Fruit fly (Drosophila melanogaster) whole organism: ENCODE measurements around the gene CG32061.

Experiments
- CG8478 ChIP-seq: fragments of >200 bp; optimal IDR thresholded peaks from 2 replicates; lab custom pipeline; 2018; ENCODE audit warnings: inconsistent platforms
- Dll ChIP-seq: fragments of >200 bp; optimal IDR thresholded peaks from 2 replicates; lab custom pipeline; 2017
- EcR ChIP-seq, 2 experiments: fragments of >200 bp; optimal IDR thresholded peaks; 2 replicates each; lab custom pipeline; 2017; ENCODE audit warnings: missing biosample characterization in 2 of 2, missing genetic modification characterization in 2 of 2, missing genetic modification reagents in 2 of 2
- pan ChIP-seq: fragments of >200 bp; optimal IDR thresholded peaks from 2 replicates; lab custom pipeline; 2017
- psq ChIP-seq: fragments of >200 bp; optimal IDR thresholded peaks from 2 replicates; lab custom pipeline; 2017
- usp ChIP-seq: fragments of >200 bp; optimal IDR thresholded peaks from 2 replicates; lab custom pipeline; 2017; ENCODE audit warnings: missing biosample characterization, missing genetic modification characterization, mixed read lengths

Gene CG32061

dm6 chr3L:10504607-10505006 is 41.0 kb downstream of the CG32061 start:
- TF ChIP-seq pan (lab: Kevin White, UChicago) = no peak
- no peak for TF ChIP-seq psq (lab: Kevin White, UChicago)
- no peak for TF ChIP-seq usp
- TF ChIP-seq Dll (lab: Kevin White, UChicago) = no peak
- no peak for TF ChIP-seq CG8478
- no peak for TF ChIP-seq EcR (GFP tag; optimal IDR thresholded peaks at IDR 0.05; lab: Kevin White, UChicago)

- TF ChIP-seq EcR (GFP tag; optimal IDR thresholded peaks at IDR 0.05; lab: Kevin White, UChicago) = no peak
- no peak for TF ChIP-seq CG8478
- TF ChIP-seq Dll (lab: Kevin White, UChicago) = no peak
- TF ChIP-seq usp = no peak
- no peak for TF ChIP-seq pan (lab: Kevin White, UChicago)
- TF ChIP-seq psq (lab: Kevin White, UChicago) = no peak
Observed at dm6 chr3L:10507971-10508370, 44.4 kb downstream of the CG32061 start.

dm6 chr3L:10513412-10513811 is 49.8 kb downstream of the CG32061 start:
- TF ChIP-seq psq (lab: Kevin White, UChicago) (no peak), Dll (lab: Kevin White, UChicago) (no peak), pan (lab: Kevin White, UChicago) (no peak)
